Fruit fly (Drosophila melanogaster) whole organism, prepupa: ENCODE data around the gene Hsp67Bc.

Source experiments
- Blimp-1 ChIP-seq: fragments of 200-800 bp; sonication (Bioruptor generic); optimal IDR thresholded peaks from 3 replicates; lab custom pipeline; 2017; ENCODE audit warnings: missing biosample characterization, missing genetic modification characterization, mild to moderate bottlenecking, moderate library complexity, missing genetic modification reagents
- CG10631 ChIP-seq: fragments of 200-800 bp; sonication (Bioruptor generic); optimal IDR thresholded peaks from 2 replicates; lab custom pipeline; 2016; ENCODE audit warnings: missing biosample characterization, missing genetic modification characterization
- CG11294 ChIP-seq: fragments of 200-800 bp; sonication (Bioruptor generic); IDR thresholded peaks from 2 replicates; pipeline ENCODE4 v1.3.6; 2022; ENCODE audit warnings: missing biosample characterization, missing genetic modification characterization
- CG11762 ChIP-seq: fragments of 200-800 bp; sonication (Bioruptor generic); optimal IDR thresholded peaks from 3 replicates; lab custom pipeline; 2016; ENCODE audit warnings: missing biosample characterization, missing genetic modification characterization; ENCODE audit not compliant: insufficient read depth
- CG1621 ChIP-seq: fragments of 200-800 bp; sonication (Bioruptor generic); optimal IDR thresholded peaks from 3 replicates; lab custom pipeline; 2018; ENCODE audit warnings: missing biosample characterization, mild to moderate bottlenecking, missing genetic modification characterization
- CG16779 ChIP-seq: fragments of 200-800 bp; sonication (Bioruptor generic); optimal IDR thresholded peaks from 3 replicates; lab custom pipeline; 2017; ENCODE audit warnings: missing biosample characterization, mild to moderate bottlenecking, missing genetic modification characterization
- CG31627 ChIP-seq: fragments of 200-800 bp; sonication (Bioruptor generic); optimal IDR thresholded peaks from 3 replicates; lab custom pipeline; 2016; ENCODE audit warnings: missing biosample characterization, missing genetic modification characterization
- CG3919 ChIP-seq: fragments of 200-800 bp; sonication (Bioruptor generic); optimal IDR thresholded peaks from 3 replicates; lab custom pipeline; 2016; ENCODE audit warnings: missing biosample characterization, missing genetic modification characterization
- CG4318 ChIP-seq: fragments of 200-800 bp; sonication (Bioruptor generic); optimal IDR thresholded peaks from 3 replicates; lab custom pipeline; 2017; ENCODE audit warnings: missing biosample characterization, mild to moderate bottlenecking, missing genetic modification characterization
- CG6163 ChIP-seq: fragments of 200-800 bp; sonication (Bioruptor generic); IDR thresholded peaks from 3 replicates; pipeline ENCODE4 v1.3.6; 2022; ENCODE audit warnings: missing biosample characterization, missing genetic modification characterization
- CG6276 ChIP-seq: fragments of 200-800 bp; sonication (Bioruptor generic); optimal IDR thresholded peaks from 2 replicates; lab custom pipeline; 2017; ENCODE audit warnings: missing biosample characterization, mild to moderate bottlenecking, missing genetic modification characterization
- CG6792 ChIP-seq: fragments of 200-800 bp; sonication (Bioruptor generic); optimal IDR thresholded peaks from 3 replicates; lab custom pipeline; 2016; ENCODE audit warnings: missing biosample characterization, missing genetic modification characterization
- CG6808 ChIP-seq: fragments of 200-800 bp; sonication (Bioruptor generic); optimal IDR thresholded peaks from 3 replicates; lab custom pipeline; 2017; ENCODE audit warnings: missing biosample characterization, missing genetic modification characterization, mild to moderate bottlenecking, moderate library complexity, missing genetic modification reagents
- CG6854 ChIP-seq: fragments of 200-800 bp; sonication (Bioruptor generic); optimal IDR thresholded peaks from 2 replicates; lab custom pipeline; 2017; ENCODE audit warnings: missing biosample characterization, mild to moderate bottlenecking, missing genetic modification characterization
- CG7368 ChIP-seq: fragments of 200-800 bp; sonication (Bioruptor generic); optimal IDR thresholded peaks from 3 replicates; lab custom pipeline; 2016; ENCODE audit warnings: missing biosample characterization, missing genetic modification characterization
- CG8119 ChIP-seq: fragments of 200-800 bp; sonication (Bioruptor generic); IDR thresholded peaks from 3 replicates; pipeline ENCODE4 v1.3.6; 2022; ENCODE audit warnings: missing biosample characterization, missing genetic modification characterization
- CG8632 ChIP-seq: fragments of 200-800 bp; sonication (Bioruptor generic); optimal IDR thresholded peaks from 3 replicates; lab custom pipeline; 2016; ENCODE audit warnings: missing biosample characterization, missing genetic modification characterization
- CG9139 ChIP-seq: fragments of 200-800 bp; sonication (Bioruptor generic); optimal IDR thresholded peaks from 3 replicates; lab custom pipeline; 2017; ENCODE audit warnings: missing biosample characterization, mild to moderate bottlenecking, missing genetic modification characterization
- Eip75B ChIP-seq: fragments of 200-800 bp; sonication (Bioruptor generic); optimal IDR thresholded peaks from 3 replicates; lab custom pipeline; 2016; ENCODE audit warnings: missing biosample characterization, missing genetic modification characterization
- Eip78C ChIP-seq: fragments of 200-800 bp; sonication (Bioruptor generic); peaks from one replicate; lab custom pipeline; 2016; ENCODE audit warnings: missing biosample characterization, missing genetic modification characterization
- Eip93F ChIP-seq: fragments of 200-800 bp; sonication (Bioruptor generic); optimal IDR thresholded peaks from 2 replicates; lab custom pipeline; 2016; ENCODE audit warnings: missing biosample characterization, mild to moderate bottlenecking, missing genetic modification characterization
- Ets21C ChIP-seq: fragments of 200-800 bp; sonication (Bioruptor generic); optimal IDR thresholded peaks from 3 replicates; lab custom pipeline; 2016; ENCODE audit warnings: missing biosample characterization, missing genetic modification characterization
- Gug ChIP-seq: fragments of 200-800 bp; sonication (Bioruptor generic); IDR thresholded peaks from 2 replicates; pipeline ENCODE4 v1.3.6; 2022; ENCODE audit warnings: missing biosample characterization, missing genetic modification characterization
- Lpt ChIP-seq: fragments of 200-800 bp; sonication (Bioruptor generic); optimal IDR thresholded peaks from 3 replicates; lab custom pipeline; 2016; ENCODE audit warnings: missing biosample characterization, missing genetic modification characterization
- Sox14 ChIP-seq: fragments of 200-800 bp; sonication (Bioruptor generic); optimal IDR thresholded peaks from 3 replicates; lab custom pipeline; 2016; ENCODE audit warnings: missing biosample characterization, missing genetic modification characterization
- Sox15 ChIP-seq: fragments of 200-800 bp; sonication (Bioruptor generic); optimal IDR thresholded peaks from 3 replicates; lab custom pipeline; 2016; ENCODE audit warnings: missing biosample characterization, missing genetic modification characterization
- achi ChIP-seq: fragments of 200-800 bp; sonication (Bioruptor generic); optimal IDR thresholded peaks from 3 replicates; lab custom pipeline; 2016; ENCODE audit warnings: missing biosample characterization, missing genetic modification characterization
- cyc ChIP-seq: fragments of 200-800 bp; sonication (Bioruptor generic); optimal IDR thresholded peaks from 3 replicates; lab custom pipeline; 2016; ENCODE audit warnings: missing biosample characterization, missing genetic modification characterization
- dac ChIP-seq: fragments of 200-800 bp; sonication (Bioruptor generic); optimal IDR thresholded peaks from 2 replicates; lab custom pipeline; 2017; ENCODE audit warnings: missing biosample characterization, mild to moderate bottlenecking, missing genetic modification characterization
- eg ChIP-seq: fragments of 200-800 bp; sonication (Bioruptor generic); IDR thresholded peaks from 3 replicates; pipeline ENCODE4 v1.3.6; 2022; ENCODE audit warnings: missing biosample characterization, missing genetic modification characterization
- fkh ChIP-seq: fragments of 200-800 bp; sonication (Bioruptor generic); optimal IDR thresholded peaks from 3 replicates; lab custom pipeline; 2017; ENCODE audit warnings: missing biosample characterization, mild to moderate bottlenecking, missing genetic modification characterization, moderate library complexity
- net ChIP-seq: fragments of 200-800 bp; sonication (Bioruptor generic); optimal IDR thresholded peaks from 3 replicates; lab custom pipeline; 2016; ENCODE audit warnings: missing biosample characterization, missing genetic modification characterization
- pdm3 ChIP-seq: fragments of 200-800 bp; sonication (Bioruptor generic); optimal IDR thresholded peaks from 3 replicates; lab custom pipeline; 2016; ENCODE audit warnings: missing biosample characterization, missing genetic modification characterization
- ss ChIP-seq, 2 experiments: fragments of 200-800 bp; sonication (Bioruptor generic); optimal IDR thresholded peaks; 2 replicates in 1 of 2; 3 replicates in 1 of 2; lab custom pipeline; 2017 to 2018; ENCODE audit warnings: mild to moderate bottlenecking in 2 of 2, missing biosample characterization in 2 of 2, missing genetic modification characterization in 2 of 2, moderate library complexity in 1 of 2
- svp ChIP-seq: fragments of 200-800 bp; sonication (Bioruptor generic); peaks from one replicate; lab custom pipeline; 2016; ENCODE audit warnings: missing biosample characterization, missing genetic modification characterization
- vri ChIP-seq: fragments of 200-800 bp; sonication (Bioruptor generic); optimal IDR thresholded peaks from 3 replicates; lab custom pipeline; 2016; ENCODE audit warnings: missing biosample characterization, mild to moderate bottlenecking, missing genetic modification characterization

Gene Hsp67Bc

dm6 chr3L:9337942-9338468 lies 34.3 kb downstream of the Hsp67Bc start (continued):
- TF ChIP-seq vri (GFP tag; lab: Kevin White, UChicago) = no peak
- no peak for TF ChIP-seq Sox15 (GFP tag; lab: Kevin White, UChicago)
- no peak for TF ChIP-seq achi (GFP tag; lab: Kevin White, UChicago)
- no peak for TF ChIP-seq CG11762 (GFP tag; lab: Kevin White, UChicago)
- peak; percentile 16 for TF ChIP-seq CG16779 (tag; lab: Kevin White, UChicago)
- peak; percentile 38 for TF ChIP-seq CG9139 (GFP tag; lab: Kevin White, UChicago)
- no peak for TF ChIP-seq CG4318
- no peak for TF ChIP-seq eg (GFP tag; lab: Robert Waterston, UW)
- no peak for TF ChIP-seq dac (GFP tag; lab: Kevin White, UChicago)
- TF ChIP-seq pdm3 (GFP tag; lab: Kevin White, UChicago) = no peak
- TF ChIP-seq fkh (GFP tag; lab: Kevin White, UChicago) = peak; percentile 10
- no peak for TF ChIP-seq Eip75B (GFP tag; lab: Kevin White, UChicago)
- no peak for TF ChIP-seq Blimp-1 (GFP tag; lab: Kevin White, UChicago)
- TF ChIP-seq Ets21C (GFP tag; lab: Kevin White, UChicago) = no peak
- TF ChIP-seq CG8632 = no peak
- no peak for TF ChIP-seq cyc (GFP tag; lab: Kevin White, UChicago)
- no peak for TF ChIP-seq net (GFP tag; lab: Kevin White, UChicago)
- TF ChIP-seq CG6808 (GFP tag; lab: Kevin White, UChicago) = no peak
- no peak for TF ChIP-seq CG31627
- TF ChIP-seq ss (GFP tag; optimal IDR thresholded peaks at IDR 0.05; lab: Kevin White, UChicago) = peak in 1 of 2 experiments; percentile 42

DNA sequence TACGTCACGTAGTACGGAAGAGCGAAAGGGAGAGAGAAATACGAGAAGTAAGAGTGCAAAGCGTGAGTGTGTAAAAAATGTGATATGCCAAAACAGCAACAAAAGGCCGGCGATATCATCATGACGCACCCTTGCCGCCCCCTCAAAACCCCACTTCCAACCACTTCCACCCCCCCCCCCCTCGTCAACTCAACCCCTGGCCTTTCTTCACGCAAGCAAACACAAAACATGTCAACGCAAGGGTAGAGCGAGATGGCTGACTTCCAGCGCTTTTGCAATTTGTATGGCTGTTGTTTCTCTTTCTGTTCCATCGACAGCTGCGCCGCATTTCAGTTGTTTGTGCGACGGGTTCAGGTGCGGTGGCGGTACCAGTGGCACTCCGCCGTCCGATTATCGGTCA lies 36.6 kb downstream of the Hsp67Bc start:
- peak; percentile 20 for TF ChIP-seq CG1621 (tag; lab: Kevin White, UChicago)
- peak; percentile 29 for TF ChIP-seq CG6808 (GFP tag; lab: Kevin White, UChicago)
- TF ChIP-seq Blimp-1 (GFP tag; lab: Kevin White, UChicago) = peak; percentile 30
- TF ChIP-seq Lpt = peak; percentile 64
- TF ChIP-seq Sox14 (GFP tag; lab: Kevin White, UChicago) = peak; percentile 34
- TF ChIP-seq CG6792 (GFP tag; lab: Kevin White, UChicago) = peak; percentile 5
- TF ChIP-seq Gug (GFP tag; lab: Robert Waterston, UW) = peak; percentile 50; the same call in 1 of the 2 replicates
- no peak for TF ChIP-seq Eip75B (GFP tag; lab: Kevin White, UChicago)
- peak; percentile 42 for TF ChIP-seq CG9139 (GFP tag; lab: Kevin White, UChicago)
- peak; percentile 59 for TF ChIP-seq CG6854
- peak; percentile 62 for TF ChIP-seq fkh (GFP tag; lab: Kevin White, UChicago)
- TF ChIP-seq CG6276 (GFP tag; lab: Kevin White, UChicago) = peak; percentile 28
- peak; percentile 21 for TF ChIP-seq vri (GFP tag; lab: Kevin White, UChicago)
- no peak for TF ChIP-seq net (GFP tag; lab: Kevin White, UChicago)
- no peak for TF ChIP-seq CG10631 (GFP tag; lab: Kevin White, UChicago)
- TF ChIP-seq CG3919 (GFP tag; lab: Kevin White, UChicago) = peak; percentile 32
- TF ChIP-seq CG6163 (GFP tag; lab: Robert Waterston, UW) = peak; percentile 79; the same call in 2 of the 3 replicates
- peak; percentile 68 for TF ChIP-seq CG16779 (tag; lab: Kevin White, UChicago)
- no peak for TF ChIP-seq CG11294 (GFP tag; lab: Robert Waterston, UW)
- TF ChIP-seq ss (GFP tag; optimal IDR thresholded peaks at IDR 0.05; lab: Kevin White, UChicago) = peak; percentile 8 to 60
- no peak for TF ChIP-seq Eip78C
- peak; percentile 38; the same call in 1 of the 3 replicates for TF ChIP-seq CG8119 (GFP tag; lab: Robert Waterston, UW)
- TF ChIP-seq eg (GFP tag; lab: Robert Waterston, UW) = peak; percentile 42; the same call in 1 of the 3 replicates
- TF ChIP-seq Eip93F = no peak
- peak; percentile 80 for TF ChIP-seq svp
- peak; percentile 32 for TF ChIP-seq CG7368 (GFP tag; lab: Kevin White, UChicago)
